Fruit fly (Drosophila melanogaster): ENCODE data around the gene CG10068.

- TF ChIP-seq ss (GFP tag; optimal IDR thresholded peaks at IDR 0.05) (no peak), eg (GFP tag; IDR thresholded peaks at IDR 0.05) (no peak), Gug (GFP tag; IDR thresholded peaks at IDR 0.05) (no peak)
These were observed 14.8 kb downstream of the CG10068 start for dm6 chr3R:7112977-7113376.
